Worm (Caenorhabditis elegans) whole organism, young adult: ENCODE measurements around the gene srg-13.

Source experiments
- B0019.2 ChIP-seq: fragments of 200-800 bp; sonication (Bioruptor generic); conservative IDR thresholded peaks from 2 replicates; pipeline ENCODE4 v1.3.6; 2022; ENCODE audit warnings: missing genetic modification reagents, missing genetic modification characterization, missing compliant biosample characterization
- B0035.1 ChIP-seq: sonication (generic microtip); optimal IDR thresholded peaks from 2 replicates; lab custom pipeline; 2016; ENCODE audit warnings: missing genetic modification characterization, mild to moderate bottlenecking, missing compliant biosample characterization, missing genotype, missing genetic modification reagents
- B0261.1 ChIP-seq: sonication (generic microtip); optimal IDR thresholded peaks from 2 replicates; lab custom pipeline; 2016; ENCODE audit warnings: mild to moderate bottlenecking, missing genetic modification characterization, moderate library complexity, missing compliant biosample characterization
- C06A6.2 ChIP-seq: fragments of 200-800 bp; sonication (Bioruptor generic); conservative IDR thresholded peaks from 2 replicates; pipeline ENCODE4 v1.3.6; 2022; ENCODE audit warnings: missing genetic modification characterization, missing compliant biosample characterization
- C17E4.6 ChIP-seq: fragments of 200-800 bp; sonication (Bioruptor generic); IDR thresholded peaks from 2 replicates; pipeline ENCODE4 v1.3.6; 2022; ENCODE audit warnings: missing genetic modification reagents, missing genetic modification characterization, missing compliant biosample characterization
- D2030.7 ChIP-seq: fragments of 200-800 bp; sonication (Bioruptor generic); IDR thresholded peaks from 2 replicates; pipeline ENCODE4 v1.3.6; 2022; ENCODE audit warnings: missing genetic modification reagents, missing genetic modification characterization, missing compliant biosample characterization
- F22D6.2 ChIP-seq: sonication (generic microtip); optimal IDR thresholded peaks from 2 replicates; lab custom pipeline; 2016; ENCODE audit warnings: mild to moderate bottlenecking, missing genetic modification characterization, missing compliant biosample characterization
- F23B12.7 ChIP-seq: sonication (generic microtip); optimal IDR thresholded peaks from 2 replicates; lab custom pipeline; 2017; ENCODE audit warnings: missing genetic modification characterization, mild to moderate bottlenecking, missing compliant biosample characterization, antibody characterized with exemption, moderate library complexity; ENCODE audit not compliant: insufficient read depth
- F49E8.2 ChIP-seq: sonication (generic microtip); optimal IDR thresholded peaks from 3 replicates; lab custom pipeline; 2017; ENCODE audit warnings: missing genetic modification characterization, mild to moderate bottlenecking, missing compliant biosample characterization, antibody characterized with exemption, moderate library complexity; ENCODE audit not compliant: insufficient read depth
- F57A8.1 ChIP-seq: fragments of 200-800 bp; sonication (Bioruptor generic); optimal IDR thresholded peaks from 2 replicates; lab custom pipeline; 2018; ENCODE audit warnings: mild to moderate bottlenecking, missing genetic modification characterization, moderate library complexity, missing compliant biosample characterization
- K11D2.4 ChIP-seq: fragments of 200-800 bp; sonication (Bioruptor generic); IDR thresholded peaks from 2 replicates; pipeline ENCODE4 v1.3.6; 2022; ENCODE audit warnings: missing genetic modification reagents, missing genetic modification characterization, missing compliant biosample characterization
- T07F8.4 ChIP-seq: sonication (generic microtip); optimal IDR thresholded peaks from 2 replicates; lab custom pipeline; 2016; ENCODE audit warnings: mild to moderate bottlenecking, missing genetic modification characterization, moderate library complexity, missing compliant biosample characterization
- Y56A3A.18 ChIP-seq: fragments of 200-800 bp; sonication (Bioruptor generic); IDR thresholded peaks from 2 replicates; pipeline ENCODE4 v1.3.6; 2022; ENCODE audit warnings: missing genetic modification reagents, missing genetic modification characterization, missing compliant biosample characterization
- Y67H2A.10 ChIP-seq: fragments of 200-800 bp; sonication (Bioruptor generic); conservative IDR thresholded peaks from 2 replicates; pipeline ENCODE4 v1.3.6; 2022; ENCODE audit warnings: missing genetic modification reagents, missing genetic modification characterization, missing compliant biosample characterization
- Y79H2A.3 ChIP-seq: fragments of 200-800 bp; sonication (Bioruptor generic); conservative IDR thresholded peaks from 2 replicates; pipeline ENCODE4 v1.3.6; 2022; ENCODE audit warnings: missing genetic modification reagents, missing genetic modification characterization, missing compliant biosample characterization
- akir-1 ChIP-seq: fragments of 200-800 bp; sonication (Bioruptor generic); optimal IDR thresholded peaks from 2 replicates; lab custom pipeline; 2018; ENCODE audit warnings: mild to moderate bottlenecking, missing genetic modification characterization, moderate library complexity, missing compliant biosample characterization
- ama-1 ChIP-seq, 3 experiments: fragments of 150-350 bp in 1 of 3; sonication (generic microtip) in 2 of 3; optimal IDR thresholded peaks; 2 replicates each; lab custom pipeline; 2014 to 2018; ENCODE audit warnings: missing biosample characterization in 2 of 3, missing genetic modification characterization in 2 of 3, missing genetic modification reagents in 2 of 3
- attf-3 ChIP-seq: fragments of 200-800 bp; sonication (Bioruptor generic); conservative IDR thresholded peaks from 2 replicates; pipeline ENCODE4 v1.3.6; 2022; ENCODE audit warnings: missing genetic modification reagents, missing genetic modification characterization, missing compliant biosample characterization
- ccch-3 ChIP-seq: fragments of 200-800 bp; sonication (Bioruptor generic); optimal IDR thresholded peaks from 2 replicates; lab custom pipeline; 2018; ENCODE audit warnings: mild to moderate bottlenecking, missing genetic modification characterization, missing compliant biosample characterization
- cebp-1 ChIP-seq, 2 experiments: fragments of 200-800 bp in 1 of 2; sonication (Bioruptor generic) in 1 of 2; sonication (generic microtip) in 1 of 2; IDR thresholded peaks in 1 of 2; optimal IDR thresholded peaks in 1 of 2; 2 replicates each; pipeline versions ENCODE4 v1.3.6 to Lab custom; 2017 to 2022; ENCODE audit warnings: missing compliant biosample characterization in 2 of 2, missing genetic modification characterization in 2 of 2, mild to moderate bottlenecking in 1 of 2, missing genetic modification reagents in 1 of 2, moderate library complexity in 1 of 2
- ceh-27 ChIP-seq: fragments of 200-800 bp; sonication (Bioruptor generic); optimal IDR thresholded peaks from 2 replicates; lab custom pipeline; 2018; ENCODE audit warnings: mild to moderate bottlenecking, missing genetic modification characterization, moderate library complexity, missing compliant biosample characterization
- ceh-58 ChIP-seq: fragments of 200-800 bp; sonication (Bioruptor generic); IDR thresholded peaks from 2 replicates; pipeline ENCODE4 v1.3.6; 2022; ENCODE audit warnings: missing genetic modification characterization, missing compliant biosample characterization
- ceh-91 ChIP-seq: fragments of 200-800 bp; sonication (Bioruptor generic); IDR thresholded peaks from 2 replicates; pipeline ENCODE4 v1.3.6; 2022; ENCODE audit warnings: missing genetic modification reagents, missing genetic modification characterization, missing compliant biosample characterization
- dpl-1 ChIP-seq: fragments of 150-350 bp; optimal IDR thresholded peaks from 2 replicates; lab custom pipeline; 2014; ENCODE audit warnings: missing biosample characterization, missing genetic modification reagents, missing genetic modification characterization
- egl-44 ChIP-seq: fragments of 200-800 bp; sonication (Bioruptor generic); IDR thresholded peaks from 2 replicates; pipeline ENCODE4 v1.3.6; 2022; ENCODE audit warnings: missing genetic modification reagents, missing genetic modification characterization, missing compliant biosample characterization
- ekl-4 ChIP-seq: fragments of 200-800 bp; sonication (Bioruptor generic); IDR thresholded peaks from 2 replicates; pipeline ENCODE4 v1.3.6; 2022; ENCODE audit warnings: missing genetic modification reagents, missing genetic modification characterization, missing compliant biosample characterization
- fkh-3 ChIP-seq: sonication (generic microtip); optimal IDR thresholded peaks from 2 replicates; lab custom pipeline; 2016; ENCODE audit warnings: mild to moderate bottlenecking, missing genetic modification characterization, missing compliant biosample characterization
- hlh-12 ChIP-seq: sonication (generic microtip); optimal IDR thresholded peaks from 2 replicates; lab custom pipeline; 2016; ENCODE audit warnings: missing genetic modification characterization, missing compliant biosample characterization
- let-526 ChIP-seq: fragments of 200-800 bp; sonication (Bioruptor generic); IDR thresholded peaks from 2 replicates; pipeline ENCODE4 v1.3.6; 2022; ENCODE audit warnings: missing genetic modification reagents, missing genetic modification characterization, missing compliant biosample characterization
- let-607 ChIP-seq, 2 experiments: fragments of 200-800 bp in 1 of 2; sonication (Bioruptor generic) in 1 of 2; sonication (generic microtip) in 1 of 2; optimal IDR thresholded peaks; 2 replicates each; lab custom pipeline; 2016 to 2018; ENCODE audit warnings: mild to moderate bottlenecking in 2 of 2, missing compliant biosample characterization in 2 of 2, missing genetic modification characterization in 2 of 2, moderate library complexity in 2 of 2, missing genotype in 1 of 2
- lin-35 ChIP-seq, 3 experiments: fragments of 150-350 bp in 2 of 3; sonication (generic microtip) in 1 of 3; optimal IDR thresholded peaks; 2 replicates each; lab custom pipeline; 2014 to 2018; ENCODE audit warnings: missing biosample characterization in 3 of 3, missing genetic modification characterization in 3 of 3, missing genetic modification reagents in 3 of 3
- lin-40 ChIP-seq: sonication (generic microtip); optimal IDR thresholded peaks from 2 replicates; lab custom pipeline; 2016; ENCODE audit warnings: missing genetic modification characterization, mild to moderate bottlenecking, missing compliant biosample characterization, missing genotype, missing genetic modification reagents
- lsy-27 ChIP-seq: sonication (generic microtip); optimal IDR thresholded peaks from 2 replicates; lab custom pipeline; 2017; ENCODE audit warnings: missing genetic modification characterization, mild to moderate bottlenecking, missing compliant biosample characterization, antibody characterized with exemption, missing genotype, borderline replicate concordance; ENCODE audit not compliant: insufficient read depth
- mcd-1 ChIP-seq: fragments of 200-800 bp; sonication (Bioruptor generic); IDR thresholded peaks from 2 replicates; pipeline ENCODE4 v1.3.6; 2022; ENCODE audit warnings: missing genetic modification reagents, missing genetic modification characterization, missing compliant biosample characterization
- mes-4 ChIP-seq: sonication (generic microtip); optimal IDR thresholded peaks from 2 replicates; lab custom pipeline; 2016; ENCODE audit warnings: missing genotype, missing genetic modification characterization, missing compliant biosample characterization
- mxl-1 ChIP-seq: sonication (generic microtip); optimal IDR thresholded peaks from 2 replicates; lab custom pipeline; 2016; ENCODE audit warnings: missing genetic modification characterization, missing compliant biosample characterization
- nfya-2 ChIP-seq: fragments of 200-800 bp; sonication (Bioruptor generic); IDR thresholded peaks from 2 replicates; pipeline ENCODE4 v1.3.6; 2022; ENCODE audit warnings: missing genetic modification reagents, missing genetic modification characterization, missing compliant biosample characterization
- pha-4 ChIP-seq: fragments of 150-350 bp; sonication (generic microtip); optimal IDR thresholded peaks from 2 replicates; lab custom pipeline; 2014; ENCODE audit warnings: missing biosample characterization, missing genetic modification reagents, missing genetic modification characterization
- rcor-1 ChIP-seq: fragments of 200-800 bp; sonication (Bioruptor generic); IDR thresholded peaks from 2 replicates; pipeline ENCODE4 v1.3.6; 2022; ENCODE audit warnings: missing genetic modification reagents, missing genetic modification characterization, missing compliant biosample characterization
- rpc-1 ChIP-seq, 2 experiments: fragments of 150-350 bp in 1 of 2; sonication (generic microtip) in 1 of 2; optimal IDR thresholded peaks; 2 replicates each; lab custom pipeline; 2014 to 2018; ENCODE audit warnings: missing biosample characterization in 1 of 2, missing genetic modification characterization in 1 of 2, missing genetic modification reagents in 1 of 2, missing genotype in 1 of 2
- snpc-1.3 ChIP-seq: sonication (generic microtip); optimal IDR thresholded peaks from 2 replicates; lab custom pipeline; 2017; ENCODE audit warnings: missing genetic modification characterization, mild to moderate bottlenecking, missing compliant biosample characterization, antibody characterized with exemption, moderate library complexity, missing genotype, missing genetic modification reagents; ENCODE audit not compliant: insufficient read depth
- tbp1 ChIP-seq: fragments of 200-800 bp; sonication (Bioruptor generic); optimal IDR thresholded peaks from 2 replicates; lab custom pipeline; 2018; ENCODE audit warnings: mild to moderate bottlenecking, missing genetic modification characterization, missing compliant biosample characterization
- tlf-1 ChIP-seq: fragments of 200-800 bp; sonication (Bioruptor generic); optimal IDR thresholded peaks from 2 replicates; lab custom pipeline; 2018; ENCODE audit warnings: mild to moderate bottlenecking, missing genetic modification characterization, missing compliant biosample characterization
- zfh-2 ChIP-seq: fragments of 200-800 bp; sonication (Bioruptor generic); conservative IDR thresholded peaks from 2 replicates; pipeline ENCODE4 v1.3.6; 2022; ENCODE audit warnings: missing genetic modification reagents, missing genetic modification characterization, missing compliant biosample characterization
- ztf-3 ChIP-seq: fragments of 200-800 bp; sonication (Bioruptor generic); optimal IDR thresholded peaks from 2 replicates; lab custom pipeline; 2018; ENCODE audit warnings: mild to moderate bottlenecking, missing genetic modification characterization, missing compliant biosample characterization

srg-13 gene

ce11 chrIII:4689595-4689994, 17.5 kb downstream of the srg-13 start (continued):
- TF ChIP-seq hlh-12 (peak; percentile 88), rpc-1 (optimal IDR thresholded peaks at IDR 0.05; lab: Kevin White, UChicago) (peak; percentile 91), rpc-1 (tag; optimal IDR thresholded peaks at IDR 0.05; lab: Kevin White, UChicago) (peak; percentile 100), B0261.1 (tag; lab: Kevin White, UChicago) (peak; percentile 94), D2030.7 (GFP tag; lab: Robert Waterston, UW) (peak; percentile 86), cebp-1 (GFP tag; IDR thresholded peaks at IDR 0.05; lab: Robert Waterston, UW) (peak; percentile 50; the same call in 1 of the 2 replicates), cebp-1 (tag; optimal IDR thresholded peaks at IDR 0.05; lab: Kevin White, UChicago) (no peak), B0035.1 (tag; lab: Kevin White, UChicago) (peak; percentile 17), fkh-3 (tag; lab: Kevin White, UChicago) (no peak), T07F8.4 (peak; percentile 87), tlf-1 (peak; percentile 71), C06A6.2 (GFP tag; lab: Robert Waterston, UW) (no peak), ama-1 (optimal IDR thresholded peaks at IDR 0.05; lab: Kevin White, UChicago) (no peak), ama-1 (GFP tag; optimal IDR thresholded peaks at IDR 0.05; lab: Kevin White, UChicago) (peak; percentile 87 to 95), ceh-58 (GFP tag; lab: Robert Waterston, UW) (0 out of 2 replicates have a peak, but pooled peaks have one; percentile 58), rcor-1 (GFP tag; lab: Robert Waterston, UW) (peak; percentile 23; the same call in 1 of the 2 replicates), dpl-1 (GFP tag; lab: Kevin White, UChicago) (no peak), F23B12.7 (tag; lab: Kevin White, UChicago) (peak; percentile 82), F22D6.2 (tag; lab: Kevin White, UChicago) (peak; percentile 26), mes-4 (tag; lab: Kevin White, UChicago) (peak; percentile 91), attf-3 (GFP tag; lab: Robert Waterston, UW) (0 out of 2 replicates have a peak, but pooled peaks have one; percentile 26), ccch-3 (GFP tag; lab: Kevin White, UChicago) (peak; percentile 85), C17E4.6 (GFP tag; lab: Robert Waterston, UW) (no peak), snpc-1.3 (tag; lab: Kevin White, UChicago) (peak; percentile 92), let-607 (tag; optimal IDR thresholded peaks at IDR 0.05; lab: Kevin White, UChicago) (peak; percentile 33 to 64), F57A8.1 (GFP tag; lab: Kevin White, UChicago) (peak; percentile 74), K11D2.4 (peak; percentile 65; the same call in 1 of the 2 replicates), nfya-2 (GFP tag; lab: Robert Waterston, UW) (no peak), Y56A3A.18 (0 out of 2 replicates have a peak, but pooled peaks have one; percentile 45), Y79H2A.3 (GFP tag; lab: Robert Waterston, UW) (0 out of 2 replicates have a peak, but pooled peaks have one; percentile 44), ceh-27 (GFP tag; lab: Kevin White, UChicago) (peak; percentile 88), lin-35 (GFP tag; optimal IDR thresholded peaks at IDR 0.05; lab: Kevin White, UChicago) (peak in 1 of 3 experiments; percentile 75), ztf-3 (GFP tag; lab: Kevin White, UChicago) (peak; percentile 36), ekl-4 (GFP tag; lab: Robert Waterston, UW) (peak; percentile 81), pha-4 (tag; lab: Kevin White, UChicago) (peak; percentile 47), akir-1 (GFP tag; lab: Kevin White, UChicago) (peak; percentile 44), tbp1 (GFP tag; lab: Kevin White, UChicago) (peak; percentile 98), lin-40 (no peak), let-526 (GFP tag; lab: Robert Waterston, UW) (peak; percentile 74; the same call in 1 of the 2 replicates), lsy-27 (tag; lab: Kevin White, UChicago) (peak; percentile 70), mxl-1 (tag; lab: Kevin White, UChicago) (peak; percentile 92), zfh-2 (no peak), Y67H2A.10 (GFP tag; lab: Robert Waterston, UW) (peak; percentile 60; the same call in 1 of the 2 replicates), egl-44 (GFP tag; lab: Robert Waterston, UW) (peak; percentile 79), mcd-1 (no peak), F49E8.2 (peak; percentile 90), B0019.2 (GFP tag; lab: Robert Waterston, UW) (peak; percentile 62; the same call in 1 of the 2 replicates), ceh-91 (GFP tag; lab: Robert Waterston, UW) (0 out of 2 replicates have a peak, but pooled peaks have one; percentile 26)
